Worm (Caenorhabditis elegans) whole organism, young adult: ENCODE results near the gene str-249.

Experiments
- ama-1 ChIP-seq, 3 experiments: fragments of 150-350 bp in 1 of 3; sonication (generic microtip) in 2 of 3; optimal IDR thresholded peaks; 2 replicates each; lab custom pipeline; 2014 to 2018; ENCODE audit warnings: missing biosample characterization in 2 of 3, missing genetic modification characterization in 2 of 3, missing genetic modification reagents in 2 of 3
- mcd-1 ChIP-seq: fragments of 200-800 bp; sonication (Bioruptor generic); IDR thresholded peaks from 2 replicates; pipeline ENCODE4 v1.3.6; 2022; ENCODE audit warnings: missing genetic modification reagents, missing genetic modification characterization, missing compliant biosample characterization

ce11 chrIV:7236248-7236772 lies 49.7 kb upstream of the str-249 start:
- TF ChIP-seq mcd-1 (GFP tag; lab: Robert Waterston, UW), result no peak
- TF ChIP-seq ama-1 (optimal IDR thresholded peaks at IDR 0.05; lab: Kevin White, UChicago), result no peak
- TF ChIP-seq ama-1 (GFP tag; optimal IDR thresholded peaks at IDR 0.05; lab: Kevin White, UChicago), result no peak
